Worm (Caenorhabditis elegans): ENCODE results near the gene cut-4.

DNA sequence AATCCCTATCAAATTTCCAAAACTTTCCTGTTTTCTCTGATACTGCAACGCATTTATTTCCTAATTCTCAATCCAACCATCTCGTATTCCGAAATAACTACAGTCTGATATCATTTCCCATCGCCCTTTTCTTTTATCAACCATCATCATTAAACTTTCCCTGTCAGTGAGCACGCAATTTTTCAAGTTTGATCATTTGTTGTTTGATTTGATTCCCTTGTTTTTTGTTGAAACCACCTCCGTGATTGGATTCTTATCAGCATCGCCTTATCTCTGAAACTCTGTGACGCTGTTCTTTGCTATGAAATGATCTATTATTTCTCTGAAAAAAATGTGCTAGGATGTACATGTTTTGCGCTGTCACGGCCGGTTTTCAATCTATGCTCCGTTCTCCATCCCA lies 32.9 kb upstream of the cut-4 start:
- TF ChIP-seq zip-8 (tag; optimal IDR thresholded peaks at IDR 0.05), result no peak
- no peak for TF ChIP-seq mab-5 (tag; optimal IDR thresholded peaks at IDR 0.05)
- TF ChIP-seq sptf-1 (tag; optimal IDR thresholded peaks at IDR 0.05), result no peak
- no peak for TF ChIP-seq elt-3 (tag; optimal IDR thresholded peaks at IDR 0.05)
- no peak for TF ChIP-seq pha-4 (tag; optimal IDR thresholded peaks at IDR 0.05)
- no peak for TF ChIP-seq nhr-76 (tag; optimal IDR thresholded peaks at IDR 0.05)
- no peak for TF ChIP-seq ztf-11 (tag; optimal IDR thresholded peaks at IDR 0.05)
- no peak for TF ChIP-seq M03D4.4 (tag; optimal IDR thresholded peaks at IDR 0.05)
- no peak for TF ChIP-seq bed-3 (GFP tag; optimal IDR thresholded peaks at IDR 0.05)
- TF ChIP-seq nhr-28 (tag; optimal IDR thresholded peaks at IDR 0.05), result no peak
- TF ChIP-seq unc-62 (GFP tag; optimal IDR thresholded peaks at IDR 0.05), result no peak
